Fruit fly (Drosophila melanogaster) Kc167 (cell line): ENCODE measurements around the gene Vti1b.

Source experiments
- Myc ChIP-seq: fragments of >200 bp; optimal IDR thresholded peaks from 2 replicates; lab custom pipeline; 2017; ENCODE audit warnings: missing external identifiers
- h ChIP-seq: fragments of >200 bp; optimal IDR thresholded peaks from 3 replicates; lab custom pipeline; 2018; ENCODE audit warnings: missing external identifiers
- insv ChIP-seq: fragments of >200 bp; optimal IDR thresholded peaks from 3 replicates; lab custom pipeline; 2018; ENCODE audit warnings: missing external identifiers
- psq ChIP-seq: fragments of >200 bp; optimal IDR thresholded peaks from 2 replicates; lab custom pipeline; 2017; ENCODE audit warnings: missing external identifiers
- ttk ChIP-seq: sonication (Bioruptor generic); optimal IDR thresholded peaks from 2 replicates; lab custom pipeline; 2017; ENCODE audit warnings: missing external identifiers

- no peak for TF ChIP-seq psq (lab: Kevin White, UChicago)
- no peak for TF ChIP-seq insv (lab: Kevin White, UChicago)
- TF ChIP-seq h (lab: Kevin White, UChicago) = no peak
- TF ChIP-seq Myc (lab: Kevin White, UChicago) = no peak
- no peak for TF ChIP-seq ttk (lab: Kevin White, UChicago)
Measured at dm6 chr3R:18395694-18396093, 1.1 kb upstream of the Vti1b start.
